Fruit fly (Drosophila melanogaster): Measurements from ENCODE around the gene strat.

The strat gene

DNA sequence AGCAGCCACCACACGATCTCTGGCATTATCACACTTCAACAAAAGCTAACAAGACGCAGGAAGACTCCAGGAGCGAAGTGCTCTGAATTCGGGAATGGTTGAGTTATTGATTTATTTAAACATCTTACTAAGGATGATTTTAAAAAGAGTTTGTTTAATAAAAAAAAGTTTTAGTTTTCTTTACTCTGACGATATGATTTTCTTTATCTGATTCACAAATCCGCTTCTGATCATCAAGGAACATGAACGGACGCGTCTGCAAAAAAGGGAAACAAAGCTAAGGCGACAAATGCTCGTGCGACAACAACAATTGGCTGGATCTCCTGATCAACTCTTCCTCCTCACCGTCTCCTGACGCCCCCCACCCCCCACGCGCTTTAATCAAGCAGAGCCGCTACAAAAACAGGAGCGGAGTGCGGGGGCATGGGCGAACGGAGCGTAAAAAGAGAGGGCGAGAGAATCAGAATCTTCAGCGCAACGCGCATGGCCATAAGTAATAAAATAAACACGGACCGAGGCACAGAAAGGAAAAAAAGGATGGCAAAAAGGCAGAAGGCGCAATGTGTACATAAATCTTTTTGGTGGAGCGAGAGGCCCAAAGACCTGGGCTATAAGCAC is 20.8 kb upstream of the strat start (continued):
- TF ChIP-seq chinmo (GFP tag; IDR thresholded peaks at IDR 0.05; ENCODE audit: partially characterized antibody) (0 out of 4 replicates have a peak, but pooled peaks have one; percentile 47), CG10979 (tag; optimal IDR thresholded peaks at IDR 0.05) (peak; percentile 19), kni (GFP tag; optimal IDR thresholded peaks at IDR 0.05) (no peak), zen (tag; optimal IDR thresholded peaks at IDR 0.05) (no peak), CG9727 (GFP tag; optimal IDR thresholded peaks at IDR 0.05) (peak; percentile 10), CG14710 (tag; optimal IDR thresholded peaks at IDR 0.05) (peak; percentile 7), Dad (GFP tag; optimal IDR thresholded peaks at IDR 0.05) (no peak), lbe (GFP tag; optimal IDR thresholded peaks at IDR 0.05) (peak; percentile 83), CG17361 (GFP tag; IDR thresholded peaks at IDR 0.05) (0 out of 3 replicates have a peak, but pooled peaks have one; percentile 29), hkb (optimal IDR thresholded peaks at IDR 0.05) (no peak), hkb (GFP tag; IDR thresholded peaks at IDR 0.05) (0 out of 2 replicates have a peak, but pooled peaks have one; percentile 22), D19A (tag; optimal IDR thresholded peaks at IDR 0.05) (no peak), prd (optimal IDR thresholded peaks at IDR 0.05) (no peak), prd (GFP tag; IDR thresholded peaks at IDR 0.05) (peak; percentile 16; the same call in 1 of the 3 replicates), CG4404 (GFP tag; IDR thresholded peaks at IDR 0.05) (0 out of 2 replicates have a peak, but pooled peaks have one; percentile 10), CG12071 (GFP tag; optimal IDR thresholded peaks at IDR 0.05) (no peak), Scr (GFP tag; IDR thresholded peaks at IDR 0.05; ENCODE audit: partially characterized antibody) (0 out of 2 replicates have a peak, but pooled peaks have one; percentile 23), Drgx (GFP tag; IDR thresholded peaks at IDR 0.05) (peak; percentile 46; the same call in 1 of the 2 replicates)

DNA sequence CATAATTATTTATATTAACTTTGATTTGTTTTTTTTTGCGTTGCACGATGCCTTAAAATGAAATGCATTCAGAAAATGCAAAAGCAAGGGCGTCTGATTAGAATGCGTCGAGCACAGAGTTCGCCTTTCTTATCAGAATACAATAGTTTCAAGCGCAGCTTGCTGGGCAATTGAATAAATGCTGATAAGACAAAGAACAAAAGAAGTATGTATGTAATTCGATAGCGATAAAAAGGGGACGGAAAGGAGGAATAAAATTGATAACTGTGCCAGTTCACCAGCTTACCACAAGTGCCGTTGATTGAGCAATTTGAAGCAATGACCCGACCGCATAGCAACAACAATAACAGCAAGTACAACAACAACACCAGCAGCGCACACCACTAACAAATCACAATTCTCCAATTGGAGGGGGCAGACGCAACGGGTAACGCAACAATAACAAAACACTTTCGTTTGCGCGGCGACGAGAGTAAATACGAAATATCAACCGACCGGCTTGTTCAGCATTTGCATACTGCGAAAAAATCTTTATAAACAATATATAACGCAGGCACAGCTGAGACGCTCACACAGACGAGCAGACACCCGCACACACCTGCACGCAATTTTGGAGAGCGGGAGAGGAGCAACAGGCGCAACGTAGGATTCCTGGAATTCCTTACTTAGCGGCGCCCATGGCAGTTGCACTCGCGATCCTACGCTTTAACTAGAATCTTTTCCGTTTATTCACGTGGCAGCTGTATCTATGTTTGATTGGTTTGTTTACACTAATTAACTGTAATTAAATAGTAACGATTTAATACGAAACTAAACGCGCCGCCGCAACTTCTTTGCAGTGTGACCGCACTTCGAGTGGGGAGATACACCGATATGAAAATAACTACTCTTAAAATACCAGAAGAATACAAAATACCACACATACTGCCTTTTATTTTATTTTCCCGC is 19.6 kb upstream of the strat start, which contains the start of gene Btk:
TSS of gene Btk (minus strand) at position 860 of the 948 bp plus-strand sequence.
- TF ChIP-seq esg (GFP tag; conservative IDR thresholded peaks at IDR 0.05) (no peak), sd (tag; optimal IDR thresholded peaks at IDR 0.05) (peak; percentile 88), CG7745 (tag; optimal IDR thresholded peaks at IDR 0.05) (no peak), CG11560 (tag; IDR thresholded peaks at IDR 0.05) (no peak), sr (GFP tag; IDR thresholded peaks at IDR 0.05) (no peak), Hr78 (GFP tag; optimal IDR thresholded peaks at IDR 0.05) (peak in 1 of 2 experiments; percentile 96), Elba2 (GFP tag; optimal IDR thresholded peaks at IDR 0.05) (peak; percentile 3), NC2β (GFP tag; optimal IDR thresholded peaks at IDR 0.05) (no peak), salm (tag; optimal IDR thresholded peaks at IDR 0.05) (no peak), vnd (GFP tag; IDR thresholded peaks at IDR 0.05; ENCODE audit: partially characterized antibody) (no peak), fd102C (GFP tag; optimal IDR thresholded peaks at IDR 0.05) (no peak), lmd (GFP tag; IDR thresholded peaks at IDR 0.05) (no peak), CG13123 (GFP tag; optimal IDR thresholded peaks at IDR 0.05) (no peak), CG7556 (GFP tag; optimal IDR thresholded peaks at IDR 0.05) (no peak), abd-A (tag; optimal IDR thresholded peaks at IDR 0.05) (no peak), CG1602 (GFP tag; optimal IDR thresholded peaks at IDR 0.05) (no peak), dm (GFP tag; optimal IDR thresholded peaks at IDR 0.05) (no peak), schlank (tag; optimal IDR thresholded peaks at IDR 0.05) (no peak), Abd-B (GFP tag; optimal IDR thresholded peaks at IDR 0.05) (no peak), tll (GFP tag; optimal IDR thresholded peaks at IDR 0.05) (no peak), jumu (GFP tag; optimal IDR thresholded peaks at IDR 0.05) (no peak), dpn (GFP tag; optimal IDR thresholded peaks at IDR 0.05) (no peak), CG11247 (GFP tag; IDR thresholded peaks at IDR 0.05) (no peak), NC2α (GFP tag; optimal IDR thresholded peaks at IDR 0.05) (no peak), CG32532 (GFP tag; IDR thresholded peaks at IDR 0.05) (no peak), B-H1 (GFP tag; IDR thresholded peaks at IDR 0.05) (no peak), CG14860 (GFP tag; IDR thresholded peaks at IDR 0.05; ENCODE audit: partially characterized antibody) (0 out of 3 replicates have a peak, but pooled peaks have one; percentile 26), CG12071 (GFP tag; optimal IDR thresholded peaks at IDR 0.05) (no peak), Hmx (GFP tag; optimal IDR thresholded peaks at IDR 0.05) (no peak), da (GFP tag; optimal IDR thresholded peaks at IDR 0.05) (no peak)

Measured in whole organism, embryonic.